Worm (Caenorhabditis elegans): ENCODE results near the gene tag-266.

Gene tag-266

DNA sequence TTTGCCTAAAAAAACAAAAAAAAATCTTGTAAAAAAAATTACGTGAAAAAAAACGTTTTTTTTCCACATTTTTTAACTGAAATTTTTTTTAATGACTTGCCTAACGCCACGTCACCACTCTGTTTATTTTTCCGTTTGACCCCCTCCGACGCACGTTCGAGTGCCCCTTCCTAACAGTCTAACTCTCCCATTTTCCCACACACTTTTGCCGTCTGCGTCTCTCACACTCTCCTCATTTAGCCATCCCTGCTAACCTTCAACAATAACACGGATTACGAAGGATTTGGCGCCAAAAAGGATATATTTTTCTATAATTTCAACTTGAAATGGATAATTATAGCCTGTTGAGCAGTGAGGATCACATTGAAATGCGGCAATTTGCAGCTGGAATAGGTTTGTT lies 7.2 kb upstream of the tag-266 start (continued):
- TF ChIP-seq ZK546.5 (tag; optimal IDR thresholded peaks at IDR 0.05) (no peak), ama-1 (optimal IDR thresholded peaks at IDR 0.05) (no peak), lsy-12 (tag; optimal IDR thresholded peaks at IDR 0.05) (no peak), lin-15B (tag; optimal IDR thresholded peaks at IDR 0.05) (no peak)

- TF ChIP-seq nhr-67 (tag; optimal IDR thresholded peaks at IDR 0.05) (no peak), egl-5 (tag; optimal IDR thresholded peaks at IDR 0.05) (no peak), hmg-11 (tag; optimal IDR thresholded peaks at IDR 0.05) (no peak), tbx-2 (tag; optimal IDR thresholded peaks at IDR 0.05) (no peak), elt-2 (tag; optimal IDR thresholded peaks at IDR 0.05) (no peak)
Measured at ce11 chrIII:646454-646853, 6.4 kb upstream of the tag-266 start, which contains the start of gene orai-1. orai-1 (plus strand) TSS chrIII:646754.

ce11 chrIII:644660-645059 lies 4.6 kb upstream of the tag-266 start:
- no peak for TF ChIP-seq mdl-1 (tag; optimal IDR thresholded peaks at IDR 0.05)
- no peak for TF ChIP-seq ceh-9 (tag; optimal IDR thresholded peaks at IDR 0.05)
- no peak for TF ChIP-seq ztf-4 (tag; optimal IDR thresholded peaks at IDR 0.05)
- no peak for TF ChIP-seq egl-5 (tag; optimal IDR thresholded peaks at IDR 0.05)
- TF ChIP-seq unc-39 (tag; optimal IDR thresholded peaks at IDR 0.05) = no peak
- TF ChIP-seq jun-1 (tag; optimal IDR thresholded peaks at IDR 0.05) = no peak
- no peak for TF ChIP-seq nhr-43 (tag; optimal IDR thresholded peaks at IDR 0.05; ENCODE audit: poor library complexity, severe bottlenecking)
- TF ChIP-seq nhr-23 (tag; optimal IDR thresholded peaks at IDR 0.05) = no peak
- no peak for TF ChIP-seq ceh-28 (tag; optimal IDR thresholded peaks at IDR 0.05)
- no peak for TF ChIP-seq pha-4 (tag; optimal IDR thresholded peaks at IDR 0.05)

ce11 chrIII:641759-642158 lies 1.7 kb upstream of the tag-266 start, which contains the start of gene W06E11.1:
W06E11.1 (plus strand) TSS chrIII:642059.
- no peak for TF ChIP-seq sea-2 (GFP tag; optimal IDR thresholded peaks at IDR 0.05)
- TF ChIP-seq daf-12 (tag; optimal IDR thresholded peaks at IDR 0.05) = no peak
- no peak for TF ChIP-seq lin-15B (tag; optimal IDR thresholded peaks at IDR 0.05)
- TF ChIP-seq ama-1 (optimal IDR thresholded peaks at IDR 0.05) = no peak
- no peak for TF ChIP-seq egl-27 (tag; optimal IDR thresholded peaks at IDR 0.05)
- no peak for TF ChIP-seq elt-1 (tag; optimal IDR thresholded peaks at IDR 0.05)
- no peak for TF ChIP-seq snpc-4 (tag; optimal IDR thresholded peaks at IDR 0.05)
- TF ChIP-seq pqm-1 (tag; optimal IDR thresholded peaks at IDR 0.05) = no peak
- no peak for TF ChIP-seq nhr-12 (tag; optimal IDR thresholded peaks at IDR 0.05)

ce11 chrIII:638319-638718 lies 1.7 kb downstream of the tag-266 start, which contains the start of gene sbds-1:
sbds-1 (minus strand) TSS chrIII:638419.
- TF ChIP-seq fos-1 (tag; optimal IDR thresholded peaks at IDR 0.05) = no peak
- no peak for TF ChIP-seq ceh-16 (tag; optimal IDR thresholded peaks at IDR 0.05)
- TF ChIP-seq elt-3 (tag; optimal IDR thresholded peaks at IDR 0.05) = no peak
- TF ChIP-seq skn-1 (tag; optimal IDR thresholded peaks at IDR 0.05) = no peak
- no peak for TF ChIP-seq sea-2 (GFP tag; optimal IDR thresholded peaks at IDR 0.05)
- no peak for TF ChIP-seq nhr-237 (tag; optimal IDR thresholded peaks at IDR 0.05)
- TF ChIP-seq nhr-67 (tag; optimal IDR thresholded peaks at IDR 0.05) = no peak
- no peak for TF ChIP-seq nhr-23 (tag; optimal IDR thresholded peaks at IDR 0.05)
- no peak for TF ChIP-seq ZK546.5 (tag; optimal IDR thresholded peaks at IDR 0.05)
- TF ChIP-seq nhr-77 (tag; optimal IDR thresholded peaks at IDR 0.05) = no peak
- TF ChIP-seq elt-2 (tag; optimal IDR thresholded peaks at IDR 0.05) = no peak
- no peak for TF ChIP-seq lin-15B (tag; optimal IDR thresholded peaks at IDR 0.05)
- no peak for TF ChIP-seq egl-5 (tag; optimal IDR thresholded peaks at IDR 0.05)
- TF ChIP-seq lin-39 (tag; optimal IDR thresholded peaks at IDR 0.05) = no peak
- TF ChIP-seq egl-27 (tag; optimal IDR thresholded peaks at IDR 0.05) = no peak
- TF ChIP-seq nhr-25 (tag; optimal IDR thresholded peaks at IDR 0.05) = no peak
- no peak for TF ChIP-seq ztf-4 (tag; optimal IDR thresholded peaks at IDR 0.05)
- no peak for TF ChIP-seq pha-4 (tag; optimal IDR thresholded peaks at IDR 0.05)
- no peak for TF ChIP-seq aly-2 (tag; optimal IDR thresholded peaks at IDR 0.05)

DNA sequence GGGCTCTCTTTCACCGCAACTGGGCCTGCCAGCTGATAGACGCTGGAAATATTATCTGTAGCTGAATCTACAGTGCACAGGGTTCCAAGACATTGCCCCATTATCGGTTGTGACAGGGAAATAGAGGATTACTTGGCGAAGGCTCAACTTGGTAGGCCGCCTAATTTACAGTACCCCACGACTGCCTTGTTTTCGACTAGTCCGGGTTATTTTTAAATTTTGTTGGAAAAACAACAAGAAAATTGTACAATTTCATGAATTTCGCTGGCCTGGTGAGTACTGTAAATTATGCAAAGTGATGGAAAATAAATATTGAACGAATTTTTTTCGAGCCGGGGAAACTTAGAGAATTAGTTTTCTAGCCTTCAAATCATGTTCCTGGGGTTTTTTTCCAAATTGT lies 4.0 kb downstream of the tag-266 start, which contains the start of gene T19C3.7:
Gene T19C3.7 (minus strand): TSS at position 101 of the 400 bp plus-strand sequence.
- TF ChIP-seq lin-39 (tag; optimal IDR thresholded peaks at IDR 0.05) (no peak), lsy-12 (tag; optimal IDR thresholded peaks at IDR 0.05) (no peak), snpc-4 (tag; optimal IDR thresholded peaks at IDR 0.05) (no peak), elt-1 (tag; optimal IDR thresholded peaks at IDR 0.05) (no peak), nhr-76 (tag; optimal IDR thresholded peaks at IDR 0.05) (no peak), R02D3.7 (tag; optimal IDR thresholded peaks at IDR 0.05) (no peak), unc-62 (GFP tag; optimal IDR thresholded peaks at IDR 0.05) (no peak), aly-2 (tag; optimal IDR thresholded peaks at IDR 0.05) (no peak), ama-1 (optimal IDR thresholded peaks at IDR 0.05) (no peak), jun-1 (tag; optimal IDR thresholded peaks at IDR 0.05) (no peak), nhr-77 (tag; optimal IDR thresholded peaks at IDR 0.05) (no peak), nfya-1 (tag; optimal IDR thresholded peaks at IDR 0.05; ENCODE audit: insufficient read depth) (no peak), ceh-16 (tag; optimal IDR thresholded peaks at IDR 0.05) (no peak), ceh-82 (tag; optimal IDR thresholded peaks at IDR 0.05) (no peak), ceh-9 (tag; optimal IDR thresholded peaks at IDR 0.05) (no peak), tbx-2 (tag; optimal IDR thresholded peaks at IDR 0.05) (no peak), nhr-67 (tag; optimal IDR thresholded peaks at IDR 0.05) (no peak), nhr-28 (tag; optimal IDR thresholded peaks at IDR 0.05) (no peak), ceh-28 (tag; optimal IDR thresholded peaks at IDR 0.05) (no peak), elt-3 (tag; optimal IDR thresholded peaks at IDR 0.05) (no peak)
